Fruit fly (Drosophila melanogaster) Kc167 (cell line): ENCODE results near the gene aru.

Experiments
- Myc ChIP-seq: fragments of >200 bp; optimal IDR thresholded peaks from 2 replicates; lab custom pipeline; 2017; ENCODE audit warnings: missing external identifiers
- Sin3A ChIP-seq: fragments of >200 bp; optimal IDR thresholded peaks from 2 replicates; lab custom pipeline; 2018; ENCODE audit warnings: missing external identifiers
- h ChIP-seq: fragments of >200 bp; optimal IDR thresholded peaks from 3 replicates; lab custom pipeline; 2018; ENCODE audit warnings: missing external identifiers
- insv ChIP-seq: fragments of >200 bp; optimal IDR thresholded peaks from 3 replicates; lab custom pipeline; 2018; ENCODE audit warnings: missing external identifiers
- psq ChIP-seq: fragments of >200 bp; optimal IDR thresholded peaks from 2 replicates; lab custom pipeline; 2017; ENCODE audit warnings: missing external identifiers
- ttk ChIP-seq: sonication (Bioruptor generic); optimal IDR thresholded peaks from 2 replicates; lab custom pipeline; 2017; ENCODE audit warnings: missing external identifiers

aru gene

dm6 chr2L:867899-868605 is at the start of gene aru:
aru (minus strand) TSS chr2L:868354.
- no peak for TF ChIP-seq Myc (lab: Kevin White, UChicago)
- TF ChIP-seq insv (lab: Kevin White, UChicago), result no peak
- TF ChIP-seq h (lab: Kevin White, UChicago), result no peak
- TF ChIP-seq Sin3A (lab: Kevin White, UChicago), result no peak
- TF ChIP-seq psq (lab: Kevin White, UChicago), result no peak
- no peak for TF ChIP-seq ttk (lab: Kevin White, UChicago)

- no peak for TF ChIP-seq psq (lab: Kevin White, UChicago)
- no peak for TF ChIP-seq ttk (lab: Kevin White, UChicago)
- no peak for TF ChIP-seq insv (lab: Kevin White, UChicago)
- no peak for TF ChIP-seq Sin3A (lab: Kevin White, UChicago)
- no peak for TF ChIP-seq h (lab: Kevin White, UChicago)
- TF ChIP-seq Myc (lab: Kevin White, UChicago), result no peak
These were observed 45.8 kb upstream of the aru start, which contains the start of gene GluRIIC for dm6 chr2L:913850-914391. GluRIIC (plus strand) TSS chr2L:914086.

dm6 chr2L:903748-904147 is 35.6 kb upstream of the aru start:
- TF ChIP-seq ttk (lab: Kevin White, UChicago) (no peak), psq (lab: Kevin White, UChicago) (no peak), Sin3A (lab: Kevin White, UChicago) (no peak), insv (lab: Kevin White, UChicago) (no peak), Myc (lab: Kevin White, UChicago) (no peak)

DNA sequence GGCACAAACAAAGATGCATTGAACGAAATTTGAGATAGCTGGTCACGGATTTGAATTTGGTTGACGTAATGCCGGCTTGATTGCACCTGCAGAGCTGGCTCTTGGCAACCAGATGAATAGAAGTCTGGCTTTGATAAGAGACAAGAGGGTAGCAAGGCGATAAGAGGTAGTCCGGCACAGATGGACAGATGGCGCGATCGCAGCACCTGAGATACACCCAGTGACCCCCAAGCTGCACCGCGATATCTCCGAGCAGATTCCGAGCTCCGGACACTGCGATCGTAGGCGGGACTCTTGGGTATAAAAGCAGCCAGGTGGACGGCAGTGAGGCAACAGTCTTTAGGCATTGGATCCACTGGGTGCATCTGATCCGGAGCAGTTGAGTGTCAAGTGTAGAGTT is 30.2 kb upstream of the aru start, which contains the start of gene Lsp1beta:
Gene Lsp1beta (plus strand): TSS at position 185 of the 400 bp plus-strand sequence.
- TF ChIP-seq Sin3A (lab: Kevin White, UChicago) (no peak), insv (lab: Kevin White, UChicago) (no peak), psq (lab: Kevin White, UChicago) (no peak), ttk (lab: Kevin White, UChicago) (no peak), Myc (lab: Kevin White, UChicago) (no peak), h (lab: Kevin White, UChicago) (no peak)

dm6 chr2L:897124-897523 is 29.0 kb upstream of the aru start:
- TF ChIP-seq h (lab: Kevin White, UChicago) (no peak), Sin3A (lab: Kevin White, UChicago) (no peak), ttk (lab: Kevin White, UChicago) (no peak), insv (lab: Kevin White, UChicago) (no peak), psq (lab: Kevin White, UChicago) (no peak), Myc (lab: Kevin White, UChicago) (no peak)

- TF ChIP-seq psq (lab: Kevin White, UChicago) (no peak), ttk (lab: Kevin White, UChicago) (no peak), Myc (lab: Kevin White, UChicago) (no peak), Sin3A (lab: Kevin White, UChicago) (no peak), insv (lab: Kevin White, UChicago) (no peak), h (lab: Kevin White, UChicago) (no peak)
These were observed 27.3 kb upstream of the aru start for dm6 chr2L:895448-895847.

- no peak for TF ChIP-seq Sin3A (lab: Kevin White, UChicago)
- no peak for TF ChIP-seq psq (lab: Kevin White, UChicago)
- TF ChIP-seq Myc (lab: Kevin White, UChicago), result no peak
- TF ChIP-seq insv (lab: Kevin White, UChicago), result no peak
- no peak for TF ChIP-seq ttk (lab: Kevin White, UChicago)
- no peak for TF ChIP-seq h (lab: Kevin White, UChicago)
These were observed 25.0 kb upstream of the aru start for dm6 chr2L:893171-893570.

dm6 chr2L:892461-892860 is 24.3 kb upstream of the aru start:
- TF ChIP-seq h (lab: Kevin White, UChicago) (no peak), Sin3A (lab: Kevin White, UChicago) (no peak), insv (lab: Kevin White, UChicago) (no peak), psq (lab: Kevin White, UChicago) (no peak), Myc (lab: Kevin White, UChicago) (no peak), ttk (lab: Kevin White, UChicago) (no peak)

DNA sequence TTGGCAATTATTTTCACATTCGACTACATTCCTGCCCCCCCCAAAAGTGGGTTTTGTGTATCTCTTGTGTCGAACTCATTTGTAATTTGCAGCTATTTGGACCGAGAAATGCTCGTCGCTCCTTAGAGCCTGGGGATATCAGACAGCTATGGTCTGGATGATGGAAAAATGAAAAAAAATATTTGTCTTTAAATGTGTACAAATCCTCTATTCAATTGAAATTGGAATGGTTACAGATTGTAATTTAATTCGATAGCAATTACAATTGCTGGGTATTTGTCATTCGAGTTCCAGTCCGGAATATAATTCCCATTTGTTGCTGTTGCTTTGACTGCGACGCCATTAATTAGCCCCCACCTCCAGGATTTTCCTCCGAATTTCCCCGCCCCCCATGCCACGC is 21.6 kb upstream of the aru start:
- TF ChIP-seq h (lab: Kevin White, UChicago) (no peak), insv (lab: Kevin White, UChicago) (no peak), Sin3A (lab: Kevin White, UChicago) (no peak), psq (lab: Kevin White, UChicago) (no peak), ttk (lab: Kevin White, UChicago) (no peak)

DNA sequence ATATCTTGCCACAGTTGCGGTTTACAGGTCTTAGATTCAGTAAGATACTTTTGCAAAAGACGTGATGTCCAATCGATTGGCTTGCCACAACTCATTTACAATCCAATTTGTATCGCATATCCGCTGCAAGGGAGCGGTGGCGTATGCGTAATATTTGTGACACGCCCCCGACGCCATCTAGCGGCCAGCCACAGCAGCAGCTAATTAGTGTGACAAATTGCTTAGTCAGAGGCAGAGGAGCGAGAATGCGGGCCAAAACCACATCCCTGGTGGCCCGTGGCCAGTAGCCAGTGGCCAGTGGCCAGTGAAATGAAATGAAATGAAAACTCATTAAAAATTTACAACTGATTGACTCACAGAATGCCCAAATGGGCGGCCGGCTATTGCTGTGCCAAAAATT is 19.6 kb upstream of the aru start:
- TF ChIP-seq psq (lab: Kevin White, UChicago) (no peak), h (lab: Kevin White, UChicago) (no peak), Sin3A (lab: Kevin White, UChicago) (no peak), insv (lab: Kevin White, UChicago) (no peak), ttk (lab: Kevin White, UChicago) (no peak), Myc (lab: Kevin White, UChicago) (no peak)

dm6 chr2L:886743-887142 is 18.6 kb upstream of the aru start:
- TF ChIP-seq Myc (lab: Kevin White, UChicago), result no peak
- no peak for TF ChIP-seq Sin3A (lab: Kevin White, UChicago)
